Fruit fly (Drosophila melanogaster): ENCODE measurements around the gene CG1695.

The CG1695 gene

dm6 chrX:20468192-20468591, 34.4 kb downstream of the CG1695 start (continued):
- TF ChIP-seq sim (GFP tag; IDR thresholded peaks at IDR 0.05) (no peak), gfzf (GFP tag; optimal IDR thresholded peaks at IDR 0.05) (peak; percentile 31), Rx (GFP tag; IDR thresholded peaks at IDR 0.05) (no peak), D (optimal IDR thresholded peaks at IDR 0.05) (no peak), D (GFP tag; optimal IDR thresholded peaks at IDR 0.05) (no peak), Rfx (GFP tag; IDR thresholded peaks at IDR 0.05) (no peak), Drgx (GFP tag; IDR thresholded peaks at IDR 0.05) (peak; percentile 71), crp (GFP tag; optimal IDR thresholded peaks at IDR 0.05) (peak in 1 of 2 experiments; percentile 48), sens (GFP tag) (peak; percentile 29), bbx (GFP tag; IDR thresholded peaks at IDR 0.05; ENCODE audit: partially characterized antibody) (0 out of 2 replicates have a peak, but pooled peaks have one; percentile 34)

- TF ChIP-seq tin (GFP tag; optimal IDR thresholded peaks at IDR 0.05) (no peak), Pdp1 (GFP tag; optimal IDR thresholded peaks at IDR 0.05) (peak in 1 of 2 experiments; percentile 91), CG10321 (GFP tag; IDR thresholded peaks at IDR 0.05) (peak; percentile 78)
Measured at dm6 chrX:20470701-20471100, 37.0 kb downstream of the CG1695 start.

DNA sequence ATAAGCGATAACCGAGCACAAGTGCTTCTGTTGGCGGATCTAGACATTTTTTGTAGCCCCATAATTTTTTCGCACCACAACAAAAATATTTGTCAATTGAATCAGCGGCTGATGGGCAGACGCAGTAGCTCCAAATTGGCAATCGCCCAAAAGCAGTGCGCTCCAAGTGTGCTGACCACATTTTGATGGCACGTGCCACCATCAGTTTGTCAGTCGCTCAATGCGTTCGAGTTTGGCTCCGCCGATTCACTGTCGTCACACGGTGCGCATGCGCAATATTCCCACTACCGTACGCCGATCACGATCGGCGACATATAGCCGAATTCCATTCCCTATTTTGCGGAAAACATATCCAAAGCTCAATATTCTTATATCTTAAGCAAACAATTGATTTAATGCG, 44.9 kb downstream of the CG1695 start:
- peak; percentile 96 for TF ChIP-seq CG8281 (tag; optimal IDR thresholded peaks at IDR 0.05)
- no peak for TF ChIP-seq az2 (GFP tag; optimal IDR thresholded peaks at IDR 0.05)
- no peak for TF ChIP-seq twi (tag; optimal IDR thresholded peaks at IDR 0.05)
- no peak for TF ChIP-seq Tbp (GFP tag; optimal IDR thresholded peaks at IDR 0.05)
- no peak for TF ChIP-seq vnd (GFP tag; IDR thresholded peaks at IDR 0.05; ENCODE audit: partially characterized antibody)
- no peak for TF ChIP-seq da (GFP tag; optimal IDR thresholded peaks at IDR 0.05)
- no peak for TF ChIP-seq Camta (GFP tag; optimal IDR thresholded peaks at IDR 0.05)
- no peak for TF ChIP-seq CG17829 (tag; optimal IDR thresholded peaks at IDR 0.05)
- no peak for TF ChIP-seq MESR4 (GFP tag; optimal IDR thresholded peaks at IDR 0.05)
- TF ChIP-seq CG11093 (GFP tag; IDR thresholded peaks at IDR 0.05), result no peak
- TF ChIP-seq Jarid2 (GFP tag; optimal IDR thresholded peaks at IDR 0.05), result no peak
- TF ChIP-seq chinmo (GFP tag; IDR thresholded peaks at IDR 0.05; ENCODE audit: partially characterized antibody), result no peak
- no peak for TF ChIP-seq Pdp1 (GFP tag; optimal IDR thresholded peaks at IDR 0.05)
- no peak for TF ChIP-seq E2f1 (GFP tag; IDR thresholded peaks at IDR 0.05)
- TF ChIP-seq CG7372 (GFP tag; IDR thresholded peaks at IDR 0.05), result peak; percentile 38; the same call in 1 of the 2 replicates
- no peak for TF ChIP-seq Atf6 (GFP tag; IDR thresholded peaks at IDR 0.05)
- TF ChIP-seq CG15696 (tag; optimal IDR thresholded peaks at IDR 0.05), result no peak

dm6 chrX:20480382-20480781, 46.6 kb downstream of the CG1695 start:
- TF ChIP-seq nmo (GFP tag; optimal IDR thresholded peaks at IDR 0.05), result peak; percentile 63
- TF ChIP-seq grn (GFP tag; optimal IDR thresholded peaks at IDR 0.05), result no peak
- peak; percentile 16 for TF ChIP-seq Usf (GFP tag; optimal IDR thresholded peaks at IDR 0.05)
- no peak for TF ChIP-seq tap (tag; optimal IDR thresholded peaks at IDR 0.05)
- peak; percentile 79 for TF ChIP-seq slbo (GFP tag; IDR thresholded peaks at IDR 0.05)
- no peak for TF ChIP-seq cato (GFP tag; optimal IDR thresholded peaks at IDR 0.05; ENCODE audit: borderline replicate concordance)
- no peak for TF ChIP-seq Fer2 (tag; optimal IDR thresholded peaks at IDR 0.05)
- TF ChIP-seq tx (GFP tag; optimal IDR thresholded peaks at IDR 0.05), result peak; percentile 66
- no peak for TF ChIP-seq ase (GFP tag; IDR thresholded peaks at IDR 0.05)
- no peak for TF ChIP-seq Poxn (GFP tag; IDR thresholded peaks at IDR 0.05)
- peak; percentile 72 for TF ChIP-seq Six4 (GFP tag; optimal IDR thresholded peaks at IDR 0.05)
- no peak for TF ChIP-seq CG6791 (GFP tag; IDR thresholded peaks at IDR 0.05; ENCODE audit: partially characterized antibody)
- TF ChIP-seq Taf1 (GFP tag; IDR thresholded peaks at IDR 0.05), result no peak
- TF ChIP-seq ato (GFP tag; IDR thresholded peaks at IDR 0.05; ENCODE audit: partially characterized antibody), result no peak
- peak; percentile 70 for TF ChIP-seq CG12219 (GFP tag; optimal IDR thresholded peaks at IDR 0.05)
- TF ChIP-seq Dip3 (GFP tag; optimal IDR thresholded peaks at IDR 0.05), result peak; percentile 78
- no peak for TF ChIP-seq CG2678 (tag; optimal IDR thresholded peaks at IDR 0.05)
- TF ChIP-seq Sry-δ (GFP tag; optimal IDR thresholded peaks at IDR 0.05), result peak; percentile 12
- TF ChIP-seq org-1 (GFP tag; optimal IDR thresholded peaks at IDR 0.05), result peak; percentile 70
- peak; percentile 80 for TF ChIP-seq so (GFP tag; IDR thresholded peaks at IDR 0.05)

Measured in whole organism, embryonic.